Worm (Caenorhabditis elegans) whole organism, L2 larva: Measurements from ENCODE around the gene F53E10.1.

Source experiments
- R02D3.7 ChIP-seq: fragments of 150-350 bp; optimal IDR thresholded peaks from 2 replicates; lab custom pipeline; 2014; ENCODE audit warnings: missing biosample characterization, missing genetic modification characterization
- ZK546.5 ChIP-seq: sonication (generic microtip); optimal IDR thresholded peaks from 2 replicates; lab custom pipeline; 2017; ENCODE audit warnings: missing biosample characterization, missing genetic modification characterization
- ama-1 ChIP-seq: fragments of 150-350 bp; optimal IDR thresholded peaks from 2 replicates; lab custom pipeline; 2018; ENCODE audit warnings: inconsistent platforms
- ceh-82 ChIP-seq: fragments of 150-350 bp; optimal IDR thresholded peaks from 2 replicates; lab custom pipeline; 2014; ENCODE audit warnings: missing biosample characterization, missing genetic modification characterization
- fos-1 ChIP-seq: fragments of 150-350 bp; optimal IDR thresholded peaks from 2 replicates; lab custom pipeline; 2014; ENCODE audit warnings: missing biosample characterization, missing genetic modification characterization
- lin-11 ChIP-seq: fragments of 150-350 bp; sonication (generic microtip); optimal IDR thresholded peaks from 2 replicates; lab custom pipeline; 2014; ENCODE audit warnings: missing biosample characterization, missing genetic modification characterization, inconsistent platforms, mixed read lengths
- lin-39 ChIP-seq: fragments of 150-350 bp; optimal IDR thresholded peaks from 2 replicates; lab custom pipeline; 2014; ENCODE audit warnings: missing biosample characterization, missing genetic modification reagents, missing genetic modification characterization
- lsy-2 ChIP-seq, 2 experiments: fragments of 150-350 bp in 1 of 2; sonication (generic microtip) in 1 of 2; optimal IDR thresholded peaks; 2 replicates each; lab custom pipeline; 2014 to 2017; ENCODE audit warnings: missing biosample characterization in 2 of 2, missing genetic modification characterization in 2 of 2
- nhr-25 ChIP-seq: fragments of 150-350 bp; sonication (generic microtip); optimal IDR thresholded peaks from 3 replicates; lab custom pipeline; 2014; ENCODE audit warnings: missing biosample characterization, missing genetic modification characterization
- ztf-11 ChIP-seq: sonication (generic microtip); optimal IDR thresholded peaks from 2 replicates; lab custom pipeline; 2017; ENCODE audit warnings: missing biosample characterization, missing genetic modification characterization

- TF ChIP-seq nhr-25 (no peak), ceh-82 (tag; lab: Kevin White, UChicago) (no peak), lin-11 (tag; lab: Kevin White, UChicago) (no peak), ZK546.5 (tag; lab: Kevin White, UChicago) (no peak), R02D3.7 (tag; lab: Kevin White, UChicago) (no peak), ztf-11 (tag; lab: Kevin White, UChicago) (no peak), fos-1 (tag; lab: Kevin White, UChicago) (no peak), lsy-2 (tag; optimal IDR thresholded peaks at IDR 0.05; lab: Kevin White, UChicago) (no peak), lin-39 (tag; lab: Kevin White, UChicago) (no peak), ama-1 (lab: Kevin White, UChicago) (no peak)
Observed at ce11 chrV:2652557-2653133, 37.5 kb downstream of the F53E10.1 start, which contains the start of the genes W02H5.8 and angl-1.
